Fruit fly (Drosophila melanogaster) whole organism, wandering third instar larva: Measurements from ENCODE around the gene Gpdh3.

Experiments used
- Abd-B ChIP-seq: fragments of >200 bp; optimal IDR thresholded peaks from 2 replicates; lab custom pipeline; 2017; ENCODE audit warnings: missing biosample characterization, missing genetic modification characterization
- CG9705 ChIP-seq: fragments of 200-800 bp; sonication (Bioruptor generic); optimal IDR thresholded peaks from 2 replicates; lab custom pipeline; 2018; ENCODE audit warnings: missing biosample characterization, mild to moderate bottlenecking, missing genetic modification characterization
- Dfd ChIP-seq: fragments of >200 bp; optimal IDR thresholded peaks from 2 replicates; lab custom pipeline; 2017; ENCODE audit warnings: missing biosample characterization, missing genetic modification characterization
- Dif ChIP-seq: fragments of 200-275, 200-300 bp; sonication (Bioruptor generic); optimal IDR thresholded peaks from 2 replicates; lab custom pipeline; 2018; ENCODE audit warnings: missing biosample characterization, missing genetic modification characterization; ENCODE audit not compliant: partially characterized antibody
- Hr78 ChIP-seq: fragments of >200 bp; optimal IDR thresholded peaks from 2 replicates; lab custom pipeline; 2017; ENCODE audit warnings: missing biosample characterization, missing genetic modification characterization
- OdsH ChIP-seq: fragments of 200-800 bp; sonication (Bioruptor generic); optimal IDR thresholded peaks from 2 replicates; lab custom pipeline; 2016; ENCODE audit warnings: missing biosample characterization, mild to moderate bottlenecking, missing genetic modification characterization
- Sp1 ChIP-seq: fragments of 200-800 bp; sonication (Bioruptor generic); optimal IDR thresholded peaks from 3 replicates; lab custom pipeline; 2019; ENCODE audit warnings: missing biosample characterization, mild to moderate bottlenecking, missing genetic modification characterization, moderate library complexity
- br ChIP-seq: fragments of 200-800 bp; sonication (Bioruptor generic); optimal IDR thresholded peaks from 2 replicates; lab custom pipeline; 2016; ENCODE audit warnings: missing biosample characterization, missing genetic modification characterization
- fru ChIP-seq: fragments of 200-800 bp; sonication (Bioruptor generic); optimal IDR thresholded peaks from 3 replicates; lab custom pipeline; 2016; ENCODE audit warnings: missing biosample characterization, mild to moderate bottlenecking, missing genetic modification characterization
- h ChIP-seq: fragments of 200-800 bp; sonication (Bioruptor generic); optimal IDR thresholded peaks from 3 replicates; lab custom pipeline; 2016; ENCODE audit warnings: missing biosample characterization, mild to moderate bottlenecking, missing genetic modification characterization
- lola ChIP-seq: fragments of >200 bp; optimal IDR thresholded peaks from 2 replicates; lab custom pipeline; 2017; ENCODE audit warnings: missing biosample characterization, missing genetic modification characterization
- pan ChIP-seq: fragments of >200 bp; optimal IDR thresholded peaks from 2 replicates; lab custom pipeline; 2017
- sage ChIP-seq: fragments of 200-800 bp; sonication (Bioruptor generic); optimal IDR thresholded peaks from 2 replicates; lab custom pipeline; 2016; ENCODE audit warnings: missing biosample characterization, mild to moderate bottlenecking, missing genetic modification characterization
- usp ChIP-seq: fragments of >200 bp; optimal IDR thresholded peaks from 2 replicates; lab custom pipeline; 2017; ENCODE audit warnings: missing biosample characterization, missing genetic modification characterization

DNA sequence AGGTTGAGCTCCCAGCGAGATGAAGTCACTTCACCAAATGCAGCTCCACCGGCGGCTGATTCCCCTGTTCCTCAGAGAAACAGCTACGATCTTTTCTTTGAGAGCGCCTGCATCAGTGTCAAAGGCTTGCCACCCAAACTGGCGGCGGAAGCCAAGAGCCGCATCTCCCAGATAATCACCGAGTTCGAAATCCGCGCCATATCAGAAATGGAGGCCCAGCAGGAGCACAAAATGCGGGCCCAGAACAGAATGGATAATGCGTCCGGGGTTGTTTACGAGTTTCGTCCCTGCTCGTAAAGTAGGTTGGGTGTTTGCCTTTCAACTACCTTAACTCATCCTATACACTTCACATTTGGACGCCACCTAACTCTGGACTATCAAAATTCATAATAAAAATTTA, at the start of gene Gpdh3:
- TF ChIP-seq pan (lab: Kevin White, UChicago): no peak
- TF ChIP-seq sage (GFP tag; lab: Kevin White, UChicago): no peak
- no peak for TF ChIP-seq usp (GFP tag; lab: Kevin White, UChicago)
- TF ChIP-seq h: no peak
- TF ChIP-seq lola (GFP tag; lab: Kevin White, UChicago): no peak
- no peak for TF ChIP-seq Dfd (GFP tag; lab: Kevin White, UChicago)
- TF ChIP-seq Dif: no peak
- no peak for TF ChIP-seq Abd-B (GFP tag; lab: Kevin White, UChicago)
- TF ChIP-seq OdsH: no peak
- TF ChIP-seq br: no peak
- no peak for TF ChIP-seq fru
- no peak for TF ChIP-seq Hr78
- TF ChIP-seq CG9705: no peak
- no peak for TF ChIP-seq Sp1 (GFP tag; lab: Kevin White, UChicago)
